Fruit fly (Drosophila melanogaster): Measurements from ENCODE around the gene CG18764.
A peak's percentile ranks its signal among the peaks of the same experiment; 100 is the strongest.

The CG18764 gene

dm6 chr3R:11649449-11649848 is 22.8 kb downstream of the CG18764 start (continued):
- TF ChIP-seq MBD-R2 (GFP tag; IDR thresholded peaks at IDR 0.05) (peak; percentile 94), Spps (tag; optimal IDR thresholded peaks at IDR 0.05) (peak; percentile 40), cad (GFP tag; optimal IDR thresholded peaks at IDR 0.05) (no peak), CG17802 (tag; optimal IDR thresholded peaks at IDR 0.05) (peak; percentile 67), CG17359 (tag; optimal IDR thresholded peaks at IDR 0.05) (peak; percentile 96), CG3407 (GFP tag; optimal IDR thresholded peaks at IDR 0.05) (peak; percentile 66), Rfx (GFP tag; IDR thresholded peaks at IDR 0.05) (peak; percentile 99), CG15073 (GFP tag; optimal IDR thresholded peaks at IDR 0.05) (peak; percentile 74), CG17612 (GFP tag; IDR thresholded peaks at IDR 0.05) (peak; percentile 95), CG9797 (GFP tag; optimal IDR thresholded peaks at IDR 0.05) (no peak), NK7.1 (GFP tag; optimal IDR thresholded peaks at IDR 0.05) (peak; percentile 93), dm (GFP tag; optimal IDR thresholded peaks at IDR 0.05) (peak; percentile 90), cwo (GFP tag; optimal IDR thresholded peaks at IDR 0.05) (peak; percentile 91), wek (GFP tag; optimal IDR thresholded peaks at IDR 0.05) (peak; percentile 84), CG12071 (GFP tag; optimal IDR thresholded peaks at IDR 0.05) (peak; percentile 97), Sox102F (GFP tag; optimal IDR thresholded peaks at IDR 0.05) (peak; percentile 97), CG6765 (GFP tag; optimal IDR thresholded peaks at IDR 0.05) (peak; percentile 94), CG12659 (GFP tag; optimal IDR thresholded peaks at IDR 0.05) (peak; percentile 97), CG4424 (GFP tag; optimal IDR thresholded peaks at IDR 0.05) (peak; percentile 94), CG30431 (GFP tag; optimal IDR thresholded peaks at IDR 0.05) (peak; percentile 86), lola (GFP tag; optimal IDR thresholded peaks at IDR 0.05) (peak in 1 of 3 experiments; percentile 58), CG31224 (GFP tag; IDR thresholded peaks at IDR 0.05) (peak; percentile 93), twi (tag; optimal IDR thresholded peaks at IDR 0.05) (peak; percentile 82), al (GFP tag; IDR thresholded peaks at IDR 0.05) (peak; percentile 97), Dip3 (GFP tag; optimal IDR thresholded peaks at IDR 0.05) (peak; percentile 97), br (optimal IDR thresholded peaks at IDR 0.05) (no peak), TFAM (GFP tag; optimal IDR thresholded peaks at IDR 0.05) (peak; percentile 8), ken (GFP tag; IDR thresholded peaks at IDR 0.05) (peak; percentile 96), vfl (GFP tag; optimal IDR thresholded peaks at IDR 0.05) (peak; percentile 97), D19A (tag; optimal IDR thresholded peaks at IDR 0.05) (peak; percentile 83), CG32767 (GFP tag; IDR thresholded peaks at IDR 0.05) (peak; percentile 96), CG2129 (GFP tag; IDR thresholded peaks at IDR 0.05; ENCODE audit: partially characterized antibody) (no peak), CG3281 (GFP tag; optimal IDR thresholded peaks at IDR 0.05) (peak; percentile 96), phol (tag; optimal IDR thresholded peaks at IDR 0.05) (peak; percentile 88), CG34422 (GFP tag; IDR thresholded peaks at IDR 0.05) (peak; percentile 97), PHDP (tag; optimal IDR thresholded peaks at IDR 0.05) (peak; percentile 96), lbe (GFP tag; optimal IDR thresholded peaks at IDR 0.05) (peak; percentile 69), Chrac-16 (GFP tag; optimal IDR thresholded peaks at IDR 0.05) (peak; percentile 95), Sry-δ (GFP tag; optimal IDR thresholded peaks at IDR 0.05) (peak; percentile 71), grau (tag; optimal IDR thresholded peaks at IDR 0.05) (peak; percentile 99), CG7786 (GFP tag; optimal IDR thresholded peaks at IDR 0.05) (peak; percentile 97), en (GFP tag; optimal IDR thresholded peaks at IDR 0.05) (peak; percentile 88), disco-r (GFP tag; optimal IDR thresholded peaks at IDR 0.05) (peak; percentile 94), crol (GFP tag; IDR thresholded peaks at IDR 0.05) (peak; percentile 67), Dll (GFP tag; IDR thresholded peaks at IDR 0.05; ENCODE audit: partially characterized antibody) (no peak), kay (GFP tag; optimal IDR thresholded peaks at IDR 0.05) (peak; percentile 84), Usf (GFP tag; optimal IDR thresholded peaks at IDR 0.05) (peak; percentile 85), CG17328 (GFP tag; IDR thresholded peaks at IDR 0.05) (peak; percentile 95), Deaf1 (tag; optimal IDR thresholded peaks at IDR 0.05) (peak; percentile 51), CG10462 (GFP tag; optimal IDR thresholded peaks at IDR 0.05) (peak; percentile 89), CG7372 (GFP tag; IDR thresholded peaks at IDR 0.05) (peak; percentile 98), CG18011 (GFP tag; optimal IDR thresholded peaks at IDR 0.05) (peak; percentile 85)
